Worm (Caenorhabditis elegans) whole organism, L4 larva: ENCODE data around the gene zipt-2.3.

ENCODE experiments used
- F10B5.3 ChIP-seq: sonication (generic microtip); optimal IDR thresholded peaks from 2 replicates; lab custom pipeline; 2016; ENCODE audit warnings: mild to moderate bottlenecking, missing genetic modification characterization, missing compliant biosample characterization
- F26F4.8 ChIP-seq: fragments of 200-800 bp; sonication (Bioruptor generic); conservative IDR thresholded peaks from 2 replicates; pipeline ENCODE4 v1.3.6; 2022; ENCODE audit warnings: missing genetic modification characterization, missing compliant biosample characterization
- R02D3.7 ChIP-seq: fragments of 150-350 bp; sonication (generic microtip); optimal IDR thresholded peaks from 3 replicates; lab custom pipeline; 2014; ENCODE audit warnings: missing biosample characterization, missing genetic modification characterization
- Y5F2A.4 ChIP-seq: fragments of 200-800 bp; sonication (Bioruptor generic); optimal IDR thresholded peaks from 2 replicates; lab custom pipeline; 2018; ENCODE audit warnings: mild to moderate bottlenecking, missing genetic modification characterization, missing compliant biosample characterization
- aha-1 ChIP-seq: fragments of 150-350 bp; peaks from one replicate; lab custom pipeline; 2014; ENCODE audit warnings: missing biosample characterization, missing genetic modification characterization
- aly-2 ChIP-seq: sonication (generic microtip); optimal IDR thresholded peaks from 2 replicates; lab custom pipeline; 2018; ENCODE audit warnings: missing biosample characterization, missing genetic modification characterization
- ceh-32 ChIP-seq: sonication (generic microtip); optimal IDR thresholded peaks from 2 replicates; lab custom pipeline; 2016; ENCODE audit warnings: mild to moderate bottlenecking, missing genetic modification characterization, missing compliant biosample characterization; ENCODE audit not compliant: poor library complexity
- ceh-44 ChIP-seq: fragments of 200-800 bp; sonication (Bioruptor generic); IDR thresholded peaks from 2 replicates; pipeline ENCODE4 v1.3.6; 2022; ENCODE audit warnings: missing genetic modification reagents, missing genetic modification characterization, missing compliant biosample characterization
- ceh-82 ChIP-seq: sonication (generic microtip); optimal IDR thresholded peaks from 2 replicates; lab custom pipeline; 2017; ENCODE audit warnings: missing biosample characterization, missing genetic modification characterization
- ces-1 ChIP-seq: fragments of 150-350 bp; sonication (generic microtip); optimal IDR thresholded peaks from 4 replicates; lab custom pipeline; 2014; ENCODE audit warnings: missing biosample characterization, missing genetic modification reagents, missing genetic modification characterization
- ctbp-1 ChIP-seq: fragments of 200-800 bp; sonication (Bioruptor generic); IDR thresholded peaks from 2 replicates; pipeline ENCODE4 v1.3.6; 2022; ENCODE audit warnings: missing genetic modification reagents, missing genetic modification characterization, missing compliant biosample characterization
- daf-19 ChIP-seq: fragments of 200-800 bp; sonication (Bioruptor generic); conservative IDR thresholded peaks from 2 replicates; pipeline ENCODE4 v1.3.6; 2022; ENCODE audit warnings: missing genetic modification characterization, missing compliant biosample characterization
- dmd-6 ChIP-seq: fragments of 200-800 bp; sonication (Bioruptor generic); IDR thresholded peaks from 2 replicates; pipeline ENCODE4 v1.3.6; 2022; ENCODE audit warnings: missing genetic modification reagents, missing genetic modification characterization, missing compliant biosample characterization
- duxl-1 ChIP-seq: sonication (generic microtip); optimal IDR thresholded peaks from 2 replicates; lab custom pipeline; 2016; ENCODE audit warnings: mild to moderate bottlenecking, missing genetic modification characterization, moderate library complexity, missing compliant biosample characterization; ENCODE audit not compliant: poor library complexity
- egl-43 ChIP-seq: fragments of 200-800 bp; sonication (Bioruptor generic); IDR thresholded peaks from 2 replicates; pipeline ENCODE4 v1.3.6; 2022; ENCODE audit warnings: missing genetic modification reagents, missing genetic modification characterization, missing compliant biosample characterization
- fos-1 ChIP-seq: fragments of 150-350 bp; optimal IDR thresholded peaks from 2 replicates; lab custom pipeline; 2014; ENCODE audit warnings: missing biosample characterization, missing genetic modification characterization
- hif-1 ChIP-seq, 2 experiments: sonication (generic microtip); optimal IDR thresholded peaks; 2 replicates each; lab custom pipeline; 2016 to 2017; ENCODE audit warnings: missing compliant biosample characterization in 2 of 2, missing genetic modification characterization in 2 of 2, missing genetic modification reagents in 2 of 2, missing genotype in 2 of 2, mild to moderate bottlenecking in 1 of 2
- hlh-11 ChIP-seq: fragments of 200-800 bp; sonication (Bioruptor generic); optimal IDR thresholded peaks from 2 replicates; lab custom pipeline; 2018; ENCODE audit warnings: mild to moderate bottlenecking, missing genetic modification characterization, missing compliant biosample characterization
- hlh-30 ChIP-seq: sonication (generic microtip); optimal IDR thresholded peaks from 2 replicates; lab custom pipeline; 2017; ENCODE audit warnings: antibody characterized with exemption, mild to moderate bottlenecking, missing genetic modification characterization, missing compliant biosample characterization; ENCODE audit not compliant: insufficient read depth
- hmg-1.1 ChIP-seq: fragments of 200-800 bp; sonication (Bioruptor generic); IDR thresholded peaks from 2 replicates; pipeline ENCODE4 v1.3.6; 2022; ENCODE audit warnings: missing genetic modification reagents, missing genetic modification characterization, missing compliant biosample characterization
- lim-7 ChIP-seq: fragments of 200-800 bp; sonication (Bioruptor generic); IDR thresholded peaks from 2 replicates; pipeline ENCODE4 v1.3.6; 2022; ENCODE audit warnings: missing genetic modification characterization, missing compliant biosample characterization
- lin-13 ChIP-seq: fragments of 150-350 bp; optimal IDR thresholded peaks from 2 replicates; lab custom pipeline; 2014; ENCODE audit warnings: missing biosample characterization, missing genetic modification reagents, missing genetic modification characterization
- lin-29 ChIP-seq: fragments of 200-800 bp; sonication (Bioruptor generic); IDR thresholded peaks from 2 replicates; pipeline ENCODE4 v1.3.6; 2022; ENCODE audit warnings: missing genetic modification reagents, missing genetic modification characterization, missing compliant biosample characterization
- lir-3 ChIP-seq: sonication (generic microtip); optimal IDR thresholded peaks from 2 replicates; lab custom pipeline; 2016; ENCODE audit warnings: mild to moderate bottlenecking, missing genetic modification characterization, missing compliant biosample characterization
- lsy-2 ChIP-seq, 2 experiments: fragments of 150-350 bp in 1 of 2; sonication (generic microtip) in 1 of 2; optimal IDR thresholded peaks; 2 replicates each; lab custom pipeline; 2014 to 2017; ENCODE audit warnings: missing biosample characterization in 2 of 2, missing genetic modification characterization in 2 of 2
- madf-9 ChIP-seq: fragments of 200-800 bp; sonication (Bioruptor generic); conservative IDR thresholded peaks from 2 replicates; pipeline ENCODE4 v1.3.6; 2022; ENCODE audit warnings: missing genetic modification reagents, missing genetic modification characterization, missing compliant biosample characterization
- mdl-1 ChIP-seq, 2 experiments: fragments of 150-350 bp in 1 of 2; sonication (generic microtip) in 1 of 2; optimal IDR thresholded peaks; 2 replicates each; lab custom pipeline; 2014 to 2017; ENCODE audit warnings: missing biosample characterization in 2 of 2, missing genetic modification characterization in 2 of 2
- mep-1 ChIP-seq: fragments of 150-350 bp; sonication (generic microtip); optimal IDR thresholded peaks from 3 replicates; lab custom pipeline; 2014; ENCODE audit warnings: missing biosample characterization, missing genetic modification characterization
- mes-2 ChIP-seq: sonication (generic microtip); optimal IDR thresholded peaks from 2 replicates; lab custom pipeline; 2016; ENCODE audit warnings: missing genotype, mild to moderate bottlenecking, missing genetic modification characterization, missing compliant biosample characterization; ENCODE audit not compliant: poor library complexity, severe bottlenecking
- mxl-2 ChIP-seq: fragments of 200-800 bp; sonication (Bioruptor generic); conservative IDR thresholded peaks from 2 replicates; pipeline ENCODE4 v1.3.6; 2022; ENCODE audit warnings: missing genetic modification reagents, missing genetic modification characterization, missing compliant biosample characterization
- mxl-3 ChIP-seq: fragments of 200-800 bp; sonication (Bioruptor generic); optimal IDR thresholded peaks from 2 replicates; lab custom pipeline; 2018; ENCODE audit warnings: mild to moderate bottlenecking, missing genetic modification characterization, missing compliant biosample characterization
- nhr-10 ChIP-seq: fragments of 150-350 bp; optimal IDR thresholded peaks from 2 replicates; lab custom pipeline; 2014; ENCODE audit warnings: missing biosample characterization, missing genetic modification characterization
- nhr-25 ChIP-seq: sonication (generic microtip); optimal IDR thresholded peaks from 2 replicates; lab custom pipeline; 2017; ENCODE audit warnings: missing genetic modification characterization, mild to moderate bottlenecking, missing compliant biosample characterization, antibody characterized with exemption, moderate library complexity, borderline replicate concordance; ENCODE audit not compliant: insufficient read depth
- nhr-28 ChIP-seq: fragments of 150-350 bp; optimal IDR thresholded peaks from 2 replicates; lab custom pipeline; 2014; ENCODE audit warnings: missing biosample characterization, missing genetic modification characterization
- nhr-76 ChIP-seq: fragments of 150-350 bp; optimal IDR thresholded peaks from 2 replicates; lab custom pipeline; 2014; ENCODE audit warnings: missing biosample characterization, missing genetic modification characterization
- pha-4 ChIP-seq, 2 experiments: fragments of 150-350 bp in 1 of 2; fragments of 200-800 bp in 1 of 2; sonication (Bioruptor generic) in 1 of 2; IDR thresholded peaks in 1 of 2; optimal IDR thresholded peaks in 1 of 2; 2 replicates each; pipeline versions ENCODE4 v1.3.6 to Lab custom; 2014 to 2022; ENCODE audit warnings: missing genetic modification characterization in 2 of 2, missing genetic modification reagents in 2 of 2, missing biosample characterization in 1 of 2, missing compliant biosample characterization in 1 of 2
- php-3 ChIP-seq: fragments of 200-800 bp; sonication (Bioruptor generic); IDR thresholded peaks from 2 replicates; pipeline ENCODE4 v1.3.6; 2022; ENCODE audit warnings: missing genetic modification reagents, missing genetic modification characterization, missing compliant biosample characterization
- sdz-12 ChIP-seq: fragments of 200-800 bp; sonication (Bioruptor generic); optimal IDR thresholded peaks from 2 replicates; lab custom pipeline; 2018; ENCODE audit warnings: mild to moderate bottlenecking, missing genetic modification characterization, missing compliant biosample characterization
- spr-1 ChIP-seq: sonication (generic microtip); optimal IDR thresholded peaks from 2 replicates; lab custom pipeline; 2016; ENCODE audit warnings: mild to moderate bottlenecking, missing genetic modification characterization, missing compliant biosample characterization
- tra-1 ChIP-seq: fragments of 200-800 bp; sonication (Bioruptor generic); IDR thresholded peaks from 2 replicates; pipeline ENCODE4 v1.3.6; 2022; ENCODE audit warnings: missing genetic modification reagents, missing genetic modification characterization, missing compliant biosample characterization
- zip-11 ChIP-seq: fragments of 200-800 bp; sonication (Bioruptor generic); IDR thresholded peaks from 2 replicates; pipeline ENCODE4 v1.3.6; 2022; ENCODE audit warnings: missing genetic modification characterization, missing compliant biosample characterization
- ztf-11 ChIP-seq: fragments of 150-350 bp; optimal IDR thresholded peaks from 2 replicates; lab custom pipeline; 2014; ENCODE audit warnings: missing biosample characterization, missing genetic modification characterization
- ztf-7 ChIP-seq: fragments of 150-350 bp; optimal IDR thresholded peaks from 2 replicates; lab custom pipeline; 2014; ENCODE audit warnings: missing biosample characterization, missing genetic modification characterization

The zipt-2.3 gene

ce11 chrII:13756232-13756631 is 40.6 kb upstream of the zipt-2.3 start (continued):
- TF ChIP-seq hlh-30 (tag; lab: Kevin White, UChicago) (no peak), F26F4.8 (GFP tag; lab: Robert Waterston, UW) (no peak), nhr-25 (no peak), pha-4 (GFP tag; IDR thresholded peaks at IDR 0.05; lab: Robert Waterston, UW) (no peak), pha-4 (tag; optimal IDR thresholded peaks at IDR 0.05; lab: Kevin White, UChicago) (no peak), spr-1 (tag; lab: Kevin White, UChicago) (no peak), hif-1 (tag; optimal IDR thresholded peaks at IDR 0.05; lab: Kevin White, UChicago) (no peak), nhr-28 (peak; percentile 6), fos-1 (tag; lab: Kevin White, UChicago) (no peak), duxl-1 (tag; lab: Kevin White, UChicago) (no peak), mep-1 (peak; percentile 15), aly-2 (tag; lab: Kevin White, UChicago) (no peak), ces-1 (no peak), mxl-2 (GFP tag; lab: Robert Waterston, UW) (no peak), aha-1 (tag; lab: Kevin White, UChicago) (peak; percentile 79), lsy-2 (tag; optimal IDR thresholded peaks at IDR 0.05; lab: Kevin White, UChicago) (peak in 1 of 2 experiments; percentile 46), nhr-76 (no peak), F10B5.3 (tag; lab: Kevin White, UChicago) (no peak), ctbp-1 (GFP tag; lab: Robert Waterston, UW) (no peak), mes-2 (tag; lab: Kevin White, UChicago) (peak; percentile 30), lim-7 (GFP tag; lab: Robert Waterston, UW) (no peak), madf-9 (GFP tag; lab: Robert Waterston, UW) (no peak), sdz-12 (GFP tag; lab: Kevin White, UChicago) (no peak), ceh-82 (no peak), lin-13 (GFP tag; lab: Kevin White, UChicago) (no peak), R02D3.7 (tag; lab: Kevin White, UChicago) (no peak), nhr-10 (tag; lab: Kevin White, UChicago) (no peak), ztf-11 (tag; lab: Kevin White, UChicago) (no peak), ztf-7 (tag; lab: Kevin White, UChicago) (no peak), dmd-6 (GFP tag; lab: Robert Waterston, UW) (no peak), lir-3 (tag; lab: Kevin White, UChicago) (no peak), ceh-44 (GFP tag; lab: Robert Waterston, UW) (no peak)

ce11 chrII:13752016-13752415 is 36.3 kb upstream of the zipt-2.3 start, which contains the start of gene arrd-14:
Gene arrd-14 (plus strand): TSS chrII:13752316.
- TF ChIP-seq spr-1 (tag; lab: Kevin White, UChicago) (no peak), php-3 (no peak), mxl-3 (GFP tag; lab: Kevin White, UChicago) (no peak), aly-2 (tag; lab: Kevin White, UChicago) (no peak), ces-1 (no peak), zip-11 (GFP tag; lab: Robert Waterston, UW) (no peak), ctbp-1 (GFP tag; lab: Robert Waterston, UW) (no peak), daf-19 (no peak), Y5F2A.4 (GFP tag; lab: Kevin White, UChicago) (no peak), lim-7 (GFP tag; lab: Robert Waterston, UW) (no peak), lin-29 (GFP tag; lab: Robert Waterston, UW) (no peak)

- no peak for TF ChIP-seq hlh-11
- no peak for TF ChIP-seq ceh-32 (tag; lab: Kevin White, UChicago)
- TF ChIP-seq mdl-1 (tag; optimal IDR thresholded peaks at IDR 0.05; lab: Kevin White, UChicago), result peak in 1 of 2 experiments; percentile 11
- no peak for TF ChIP-seq egl-43 (GFP tag; lab: Robert Waterston, UW)
- TF ChIP-seq spr-1 (tag; lab: Kevin White, UChicago), result no peak
- 0 out of 2 replicates have a peak, but pooled peaks have one; percentile 27 for TF ChIP-seq tra-1 (GFP tag; lab: Robert Waterston, UW)
- TF ChIP-seq hmg-1.1 (GFP tag; lab: Robert Waterston, UW), result no peak
- peak; percentile 13 for TF ChIP-seq nhr-28
- TF ChIP-seq, all 104 proteins: peak for 3
These were observed 35.4 kb upstream of the zipt-2.3 start for ce11 chrII:13751030-13751429.
